Worm (Caenorhabditis elegans) whole organism, dauer: ENCODE data around the gene tat-4.

Experiments
- unc-62 ChIP-seq: sonication (generic microtip); optimal IDR thresholded peaks from 2 replicates; lab custom pipeline; 2017; ENCODE audit warnings: missing biosample characterization, missing genetic modification reagents, missing genetic modification characterization

tat-4 gene

ce11 chrII:6221470-6221869 lies 22.6 kb downstream of the tat-4 start:
- TF ChIP-seq unc-62 = no peak

ce11 chrII:6219346-6219745 lies 24.7 kb downstream of the tat-4 start, which contains the start of gene mks-2:
mks-2 (minus strand) TSS chrII:6219446.
- TF ChIP-seq unc-62 = no peak

ce11 chrII:6208116-6208515 lies 36.0 kb downstream of the tat-4 start, which contains the start of gene daf-37:
daf-37 (minus strand) TSS chrII:6208216.
- TF ChIP-seq unc-62 = no peak

ce11 chrII:6207252-6207651 lies 36.8 kb downstream of the tat-4 start:
- TF ChIP-seq unc-62 = no peak

- no peak for TF ChIP-seq unc-62
These were observed 41.2 kb downstream of the tat-4 start, which contains the start of gene C30B5.17 for ce11 chrII:6202910-6203309. C30B5.17 (minus strand) TSS chrII:6203010.

ce11 chrII:6199010-6199409 lies 45.1 kb downstream of the tat-4 start:
- TF ChIP-seq unc-62 = no peak

ce11 chrII:6198468-6198867 lies 45.6 kb downstream of the tat-4 start, which contains the start of gene szy-4:
szy-4 (plus strand) TSS chrII:6198696.
- no peak for TF ChIP-seq unc-62

ce11 chrII:6196875-6197274 lies 47.2 kb downstream of the tat-4 start, which contains the start of the genes rbmx-2 and C30B5.2:
rbmx-2 (minus strand) TSS chrII:6196948.
C30B5.2 (plus strand) TSS chrII:6197180.
- no peak for TF ChIP-seq unc-62

- no peak for TF ChIP-seq unc-62
These were observed 51.6 kb downstream of the tat-4 start, which contains the start of gene cpb-2 for ce11 chrII:6192484-6192883. cpb-2 (plus strand) TSS chrII:6192784.

- TF ChIP-seq unc-62 = no peak
These were observed 52.8 kb downstream of the tat-4 start, which contains the start of gene fkh-8 for ce11 chrII:6191293-6191692. fkh-8 (minus strand) TSS chrII:6191393.

ce11 chrII:6190770-6191169 lies 53.3 kb downstream of the tat-4 start:
- TF ChIP-seq unc-62 = no peak
